Worm (Caenorhabditis elegans): Measurements from ENCODE around the gene rrsr-1.
A peak's percentile ranks its signal among the peaks of the same experiment; 100 is the strongest.

The rrsr-1 gene

ce11 chrV:14424958-14425492 lies at the start of gene rrsr-1:
rrsr-1 (minus strand) TSS chrV:14425008.
- TF ChIP-seq ceh-100 (GFP tag; IDR thresholded peaks at IDR 0.05): peak; percentile 78
- TF ChIP-seq snpc-3.4 (tag; optimal IDR thresholded peaks at IDR 0.05): peak; percentile 14
- no peak for TF ChIP-seq egl-44 (GFP tag; IDR thresholded peaks at IDR 0.05)
- TF ChIP-seq hrde-1 (tag; optimal IDR thresholded peaks at IDR 0.05; ENCODE audit: borderline replicate concordance): no peak
- peak; percentile 31; the same call in 1 of the 2 replicates for TF ChIP-seq madf-6 (GFP tag; IDR thresholded peaks at IDR 0.05)
- peak; percentile 11 for TF ChIP-seq rpc-1 (optimal IDR thresholded peaks at IDR 0.05)
- TF ChIP-seq rpc-1 (tag; optimal IDR thresholded peaks at IDR 0.05): no peak
- no peak for TF ChIP-seq hlh-26 (GFP tag; conservative IDR thresholded peaks at IDR 0.05)
- TF ChIP-seq lsl-1 (GFP tag; optimal IDR thresholded peaks at IDR 0.05): no peak
- TF ChIP-seq ztf-22 (GFP tag; optimal IDR thresholded peaks at IDR 0.05): no peak
- TF ChIP-seq mcd-1 (GFP tag; IDR thresholded peaks at IDR 0.05): 0 out of 2 replicates have a peak, but pooled peaks have one; percentile 20

- TF ChIP-seq atf-7 (tag; optimal IDR thresholded peaks at IDR 0.05) (no peak), nhr-80 (tag; optimal IDR thresholded peaks at IDR 0.05) (peak; percentile 24), Y53G8AR.9 (GFP tag; conservative IDR thresholded peaks at IDR 0.05) (no peak), ztf-25 (GFP tag; IDR thresholded peaks at IDR 0.05) (no peak), fkh-3 (tag; optimal IDR thresholded peaks at IDR 0.05) (no peak)
Measured at ce11 chrV:14474099-14474498, 49.3 kb upstream of the rrsr-1 start, which contains the start of gene clec-56. clec-56 (plus strand) TSS chrV:14474399.

ce11 chrV:14472229-14472628 lies 47.4 kb upstream of the rrsr-1 start, which contains the start of gene clec-227:
clec-227 (plus strand) TSS chrV:14472529.
- TF ChIP-seq ceh-40 (GFP tag; IDR thresholded peaks at IDR 0.05): no peak
- no peak for TF ChIP-seq efl-1 (GFP tag; optimal IDR thresholded peaks at IDR 0.05)
- TF ChIP-seq ama-1 (optimal IDR thresholded peaks at IDR 0.05): no peak
- TF ChIP-seq ama-1 (GFP tag; optimal IDR thresholded peaks at IDR 0.05): no peak

- no peak for TF ChIP-seq rpc-1 (optimal IDR thresholded peaks at IDR 0.05)
- TF ChIP-seq rpc-1 (tag; optimal IDR thresholded peaks at IDR 0.05): no peak
- TF ChIP-seq him-1 (tag; optimal IDR thresholded peaks at IDR 0.05): no peak
- TF ChIP-seq D2030.7 (GFP tag; IDR thresholded peaks at IDR 0.05): no peak
- no peak for TF ChIP-seq atf-7 (tag; optimal IDR thresholded peaks at IDR 0.05)
- no peak for TF ChIP-seq let-526 (GFP tag; IDR thresholded peaks at IDR 0.05)
- no peak for TF ChIP-seq nhr-120 (GFP tag; IDR thresholded peaks at IDR 0.05)
- no peak for TF ChIP-seq dpff-1 (tag; optimal IDR thresholded peaks at IDR 0.05)
- no peak for TF ChIP-seq ceh-91 (GFP tag; IDR thresholded peaks at IDR 0.05)
- no peak for TF ChIP-seq nhr-179 (tag; optimal IDR thresholded peaks at IDR 0.05)
- TF ChIP-seq lsy-27 (tag; optimal IDR thresholded peaks at IDR 0.05; ENCODE audit: borderline replicate concordance, insufficient read depth): no peak
Measured at ce11 chrV:14468931-14469330, 44.1 kb upstream of the rrsr-1 start, which contains the start of gene clec-57. clec-57 (plus strand) TSS chrV:14469231.

- TF ChIP-seq let-526 (GFP tag; IDR thresholded peaks at IDR 0.05): no peak
- no peak for TF ChIP-seq K11D2.4 (GFP tag; IDR thresholded peaks at IDR 0.05)
- TF ChIP-seq hrde-1 (tag; optimal IDR thresholded peaks at IDR 0.05; ENCODE audit: borderline replicate concordance): no peak
- TF ChIP-seq B0019.2 (GFP tag; conservative IDR thresholded peaks at IDR 0.05): no peak
- peak; percentile 39 for TF ChIP-seq snpc-3.4 (tag; optimal IDR thresholded peaks at IDR 0.05)
- no peak for TF ChIP-seq gei-17 (GFP tag; optimal IDR thresholded peaks at IDR 0.05)
- no peak for TF ChIP-seq repo-1 (tag; optimal IDR thresholded peaks at IDR 0.05)
- TF ChIP-seq chd-7 (tag; optimal IDR thresholded peaks at IDR 0.05): peak; percentile 34
- peak; percentile 93 for TF ChIP-seq hmg-1.2 (GFP tag; IDR thresholded peaks at IDR 0.05)
- no peak for TF ChIP-seq attf-5 (GFP tag; optimal IDR thresholded peaks at IDR 0.05)
- TF ChIP-seq cebp-2 (GFP tag; IDR thresholded peaks at IDR 0.05): no peak
- TF ChIP-seq bed-2 (GFP tag; IDR thresholded peaks at IDR 0.05): peak; percentile 37; the same call in 1 of the 2 replicates
- no peak for TF ChIP-seq egl-18 (GFP tag; IDR thresholded peaks at IDR 0.05)
- no peak for TF ChIP-seq ceh-58 (GFP tag; IDR thresholded peaks at IDR 0.05)
- no peak for TF ChIP-seq dpff-1 (tag; optimal IDR thresholded peaks at IDR 0.05)
- 0 out of 2 replicates have a peak, but pooled peaks have one; percentile 25 for TF ChIP-seq hsf-1 (GFP tag; IDR thresholded peaks at IDR 0.05)
- peak; percentile 59 for TF ChIP-seq lsl-1 (GFP tag; optimal IDR thresholded peaks at IDR 0.05)
- no peak for TF ChIP-seq lsy-27 (tag; optimal IDR thresholded peaks at IDR 0.05; ENCODE audit: borderline replicate concordance, insufficient read depth)
- 0 out of 2 replicates have a peak, but pooled peaks have one; percentile 45 for TF ChIP-seq hmg-20 (GFP tag; IDR thresholded peaks at IDR 0.05)
Measured at ce11 chrV:14468196-14468874, 43.5 kb upstream of the rrsr-1 start, which contains the start of gene srz-97. srz-97 (minus strand) TSS chrV:14468246.
